Worm (Caenorhabditis elegans) whole organism, L3 larva: ENCODE data around the gene srb-12.

ENCODE experiments used
- ZK546.5 ChIP-seq: sonication (generic microtip); optimal IDR thresholded peaks from 2 replicates; lab custom pipeline; 2017; ENCODE audit warnings: missing biosample characterization, missing genetic modification characterization
- nfya-1 ChIP-seq: sonication (generic microtip); optimal IDR thresholded peaks from 2 replicates; lab custom pipeline; 2017; ENCODE audit warnings: missing genetic modification characterization, mild to moderate bottlenecking, missing compliant biosample characterization, antibody characterized with exemption, moderate library complexity; ENCODE audit not compliant: insufficient read depth
- nhr-11 ChIP-seq: fragments of 150-350 bp; optimal IDR thresholded peaks from 2 replicates; lab custom pipeline; 2014; ENCODE audit warnings: missing biosample characterization, missing genetic modification characterization
- nhr-12 ChIP-seq: fragments of 150-350 bp; optimal IDR thresholded peaks from 2 replicates; lab custom pipeline; 2014; ENCODE audit warnings: missing biosample characterization, missing genetic modification characterization
- nhr-237 ChIP-seq: fragments of 150-350 bp; optimal IDR thresholded peaks from 2 replicates; lab custom pipeline; 2014; ENCODE audit warnings: missing biosample characterization, missing genetic modification characterization
- nhr-77 ChIP-seq: fragments of 150-350 bp; optimal IDR thresholded peaks from 2 replicates; lab custom pipeline; 2014; ENCODE audit warnings: missing biosample characterization, missing genetic modification characterization
- snpc-4 ChIP-seq: fragments of 150-350 bp; optimal IDR thresholded peaks from 2 replicates; lab custom pipeline; 2014; ENCODE audit warnings: missing biosample characterization, missing genetic modification characterization

- no peak for TF ChIP-seq ZK546.5 (tag; lab: Kevin White, UChicago)
- no peak for TF ChIP-seq nhr-237
- TF ChIP-seq nhr-77 (tag; lab: Kevin White, UChicago) = no peak
- no peak for TF ChIP-seq nhr-11 (tag; lab: Kevin White, UChicago)
- TF ChIP-seq nhr-12 (tag; lab: Kevin White, UChicago) = no peak
- no peak for TF ChIP-seq snpc-4 (tag; lab: Kevin White, UChicago)
- no peak for TF ChIP-seq nfya-1 (tag; lab: Kevin White, UChicago)
These were observed 18.0 kb upstream of the srb-12 start, which contains the start of gene C27D6.1 for ce11 chrII:5172451-5172850.
